Fruit fly (Drosophila melanogaster) S2 (cell line): Measurements from ENCODE around the gene eIF3d1.

Experiments used
- CG8478 ChIP-seq: fragments of >200 bp; optimal IDR thresholded peaks from 2 replicates; lab custom pipeline; 2018
- CTCF ChIP-seq, 2 experiments: fragments of >200 bp; optimal IDR thresholded peaks; 2 replicates each; lab custom pipeline; 2018

- TF ChIP-seq CG8478 (lab: Kevin White, UChicago): no peak
- TF ChIP-seq CTCF (optimal IDR thresholded peaks at IDR 0.05; lab: Kevin White, UChicago): no peak
Observed at dm6 chr3R:23667451-23667850, 12.4 kb upstream of the eIF3d1 start.
